Worm (Caenorhabditis elegans) whole organism, dauer: Measurements from ENCODE around the gene col-43.

Experiments
- unc-62 ChIP-seq: sonication (generic microtip); optimal IDR thresholded peaks from 2 replicates; lab custom pipeline; 2017; ENCODE audit warnings: missing biosample characterization, missing genetic modification reagents, missing genetic modification characterization

The col-43 gene

DNA sequence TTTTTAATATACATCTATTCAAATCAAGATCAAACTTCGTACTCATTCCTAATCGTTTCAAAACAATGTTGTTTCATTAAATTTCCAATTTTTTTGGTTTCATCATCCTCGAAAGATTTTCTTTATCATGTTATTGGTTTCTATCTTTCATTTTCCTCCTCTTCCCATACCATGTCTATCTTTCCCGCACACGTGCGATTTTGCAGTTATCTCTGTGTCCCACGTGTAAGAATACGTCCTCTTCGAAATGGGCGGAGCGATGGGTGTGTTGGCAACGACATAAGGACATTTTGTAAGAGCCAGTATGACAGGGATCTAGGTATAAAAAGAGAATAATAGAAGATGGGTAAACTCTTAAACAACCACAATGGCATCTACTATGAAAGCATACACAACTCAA, 24.4 kb downstream of the col-43 start, which contains the start of gene F43H9.4:
Gene F43H9.4 (plus strand): TSS at position 366 of the 400 bp plus-strand sequence.
- TF ChIP-seq unc-62, result no peak

DNA sequence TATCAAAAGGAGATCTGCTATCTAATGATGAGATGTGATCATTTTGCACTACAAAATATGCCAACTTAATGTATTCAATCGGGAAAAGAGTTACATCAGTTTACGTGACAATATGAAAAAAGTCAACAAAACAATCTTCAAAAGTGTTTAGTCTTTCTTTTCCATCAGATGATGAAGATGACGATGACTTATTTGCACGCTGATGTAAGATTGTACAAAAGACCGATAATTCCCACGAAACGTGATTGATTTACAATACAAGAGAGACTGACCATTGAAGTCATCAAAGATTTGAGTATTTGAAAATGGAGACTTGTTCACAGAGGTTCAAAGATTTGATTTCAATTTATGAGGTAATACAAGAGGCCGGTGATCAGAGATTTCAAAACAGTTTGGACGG, 25.5 kb downstream of the col-43 start:
- TF ChIP-seq unc-62, result no peak

DNA sequence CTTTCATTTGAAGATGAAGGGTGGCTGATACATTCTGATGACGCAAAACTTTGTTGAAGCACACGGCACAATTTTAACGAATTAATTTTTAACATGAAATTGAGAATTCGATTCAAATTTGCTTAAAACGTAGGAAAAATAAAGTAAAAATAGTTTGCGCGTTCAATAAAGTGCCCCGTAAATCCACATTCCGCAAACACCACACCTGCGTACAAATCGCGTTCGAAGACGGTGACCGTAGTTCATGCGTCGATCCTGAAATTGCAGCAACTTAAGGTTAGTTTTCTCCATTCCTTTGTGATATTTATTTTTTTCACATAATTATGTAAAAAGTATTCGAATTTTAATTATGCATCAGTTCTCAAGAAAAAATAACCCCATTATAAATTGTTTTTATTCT, 26.0 kb downstream of the col-43 start, which contains the start of gene F43H9.3:
Gene F43H9.3 (minus strand): TSS at position 189 of the 400 bp plus-strand sequence.
- no peak for TF ChIP-seq unc-62

DNA sequence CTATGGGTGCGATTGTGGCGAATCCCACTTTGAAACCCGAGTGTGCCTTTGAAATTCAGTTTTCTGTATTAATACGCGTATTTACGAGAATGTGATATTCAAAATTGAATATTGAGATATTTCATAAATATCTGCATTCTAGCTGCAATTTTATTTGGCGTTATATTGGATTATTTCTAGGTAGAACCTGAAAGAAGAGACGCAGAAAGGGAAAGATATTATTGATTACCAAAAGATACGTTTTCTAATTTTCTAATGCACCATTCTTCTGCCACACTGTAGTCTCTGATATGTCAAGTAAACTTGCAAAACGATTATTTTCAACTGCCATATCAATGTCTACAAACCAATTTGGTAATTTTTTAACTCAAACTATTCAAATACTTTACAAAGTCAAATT, 28.7 kb downstream of the col-43 start, which contains the start of gene ech-3:
Gene ech-3 (plus strand): TSS at position 178 of the 400 bp plus-strand sequence.
- TF ChIP-seq unc-62, result no peak

DNA sequence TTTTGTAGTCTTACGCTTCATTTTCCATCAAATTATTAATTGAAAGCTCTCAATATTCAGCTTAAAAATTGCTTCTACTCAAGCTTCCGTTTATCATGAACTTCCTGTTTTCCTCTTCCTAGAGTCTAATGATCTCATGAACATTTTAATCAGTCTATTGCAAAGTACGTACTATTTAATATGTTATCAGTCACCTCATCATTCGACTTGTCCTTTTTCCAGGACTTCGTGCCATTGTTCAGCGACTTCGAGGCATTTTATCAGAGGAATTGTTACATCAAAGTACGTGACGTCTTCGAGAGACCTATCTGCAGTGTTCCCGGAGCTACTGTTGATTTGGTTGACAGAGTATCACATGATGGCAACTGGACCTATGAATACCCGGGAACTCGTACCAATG, 30.9 kb downstream of the col-43 start:
- no peak for TF ChIP-seq unc-62

DNA sequence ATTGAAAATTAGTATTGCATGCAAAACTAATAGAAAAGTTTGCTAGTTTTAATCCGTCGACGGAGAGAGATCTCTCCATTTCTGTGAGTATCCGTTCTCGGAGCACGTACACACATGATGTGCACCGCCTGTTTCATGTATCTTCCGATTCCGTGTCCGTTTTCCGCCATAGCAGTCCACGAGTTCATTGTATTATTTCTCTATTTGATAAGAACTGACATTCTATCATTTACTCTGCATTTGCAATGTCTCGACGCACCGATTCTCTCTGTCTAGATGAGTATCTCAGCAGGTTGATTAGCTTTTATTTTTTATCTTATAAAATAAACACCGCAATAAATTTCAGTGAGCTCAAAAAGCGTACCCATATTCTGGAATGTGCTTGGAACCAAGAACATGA, 31.8 kb downstream of the col-43 start:
- no peak for TF ChIP-seq unc-62

DNA sequence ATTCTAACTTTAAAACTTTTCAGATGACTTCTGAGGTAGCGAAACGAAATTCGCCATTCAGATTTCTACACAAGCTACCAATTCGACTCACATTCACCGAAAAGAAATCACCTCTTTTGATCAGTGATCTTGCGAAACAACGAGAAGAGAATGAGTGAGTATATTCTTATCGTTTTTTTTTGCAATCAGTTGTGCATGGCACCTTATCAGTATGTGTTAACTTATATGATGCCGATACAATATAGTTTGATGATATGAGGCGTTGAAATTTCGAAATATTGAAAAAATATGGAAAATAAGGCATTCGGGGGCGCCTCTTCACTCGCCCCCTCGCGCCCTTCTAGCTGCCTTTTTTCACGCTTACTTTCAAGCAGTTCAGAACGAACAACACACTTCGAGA, 32.8 kb downstream of the col-43 start:
- TF ChIP-seq unc-62, result no peak

DNA sequence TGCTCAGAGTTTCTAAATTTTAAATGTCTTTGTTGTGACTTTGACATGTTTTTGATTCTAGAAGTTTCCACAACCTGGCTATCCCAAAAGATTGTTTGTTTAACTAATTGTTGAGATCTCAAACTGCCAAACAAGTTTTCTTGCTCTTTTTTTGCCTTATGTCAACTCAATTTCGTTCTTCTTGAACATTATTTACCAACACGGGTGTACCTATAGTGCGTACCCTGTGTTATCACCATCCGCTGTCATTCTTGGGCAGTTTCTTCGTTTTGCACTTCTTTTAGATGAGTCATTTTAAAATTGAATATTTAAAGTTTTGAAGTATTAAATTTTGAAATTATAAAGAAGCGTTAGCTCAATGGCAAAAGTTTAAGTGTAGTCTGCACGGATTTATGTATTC, 33.8 kb downstream of the col-43 start, which contains the start of gene sptl-2:
Gene sptl-2 (plus strand): TSS at position 280 of the 400 bp plus-strand sequence.
- no peak for TF ChIP-seq unc-62

DNA sequence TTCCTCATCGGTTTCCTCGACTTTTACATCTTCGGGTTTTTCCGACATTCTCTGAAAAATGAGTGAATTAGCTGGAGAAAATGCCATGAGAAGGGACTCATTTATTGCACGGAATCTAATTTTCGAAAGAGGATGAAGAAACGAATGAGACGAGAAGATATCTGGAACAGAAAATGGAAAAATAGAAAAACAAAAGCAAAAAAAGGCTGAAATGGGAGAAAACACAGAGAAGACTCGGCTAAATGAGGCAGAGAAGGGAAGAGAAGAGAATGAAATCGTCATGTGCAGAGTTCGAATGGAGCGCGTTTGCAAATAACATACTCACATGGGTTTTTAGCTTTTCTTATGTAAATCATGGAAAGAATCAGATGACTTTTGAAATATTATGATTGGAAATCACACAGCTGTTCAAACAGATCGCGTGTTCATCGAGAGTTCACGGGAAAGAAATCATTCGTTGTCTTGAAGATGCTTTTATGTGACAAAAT, 36.8 kb downstream of the col-43 start, which contains the start of gene Y97E10AR.6:
Gene Y97E10AR.6 (minus strand): TSS at position 51 of the 488 bp plus-strand sequence.
- TF ChIP-seq unc-62, result no peak

DNA sequence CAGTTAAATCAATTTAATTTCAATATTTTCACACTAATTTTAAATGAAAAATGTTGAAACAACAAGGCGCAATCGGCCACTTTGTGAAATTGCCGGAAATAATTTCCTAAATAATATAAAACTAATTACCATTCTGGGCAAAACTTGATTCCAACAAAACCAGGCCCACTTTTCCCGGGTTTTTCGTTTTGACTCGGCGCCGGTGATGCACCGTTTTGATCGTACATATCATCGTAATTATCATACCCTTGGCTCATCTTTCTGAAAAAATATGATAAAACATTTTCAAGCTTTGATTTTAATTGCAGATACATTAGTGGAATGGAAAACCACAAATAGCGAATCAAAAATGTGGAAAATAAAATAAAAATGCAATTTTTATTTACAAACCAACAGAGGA, 38.7 kb downstream of the col-43 start, which contains the start of gene rpb-9:
Gene rpb-9 (minus strand): TSS at position 314 of the 400 bp plus-strand sequence.
- no peak for TF ChIP-seq unc-62

DNA sequence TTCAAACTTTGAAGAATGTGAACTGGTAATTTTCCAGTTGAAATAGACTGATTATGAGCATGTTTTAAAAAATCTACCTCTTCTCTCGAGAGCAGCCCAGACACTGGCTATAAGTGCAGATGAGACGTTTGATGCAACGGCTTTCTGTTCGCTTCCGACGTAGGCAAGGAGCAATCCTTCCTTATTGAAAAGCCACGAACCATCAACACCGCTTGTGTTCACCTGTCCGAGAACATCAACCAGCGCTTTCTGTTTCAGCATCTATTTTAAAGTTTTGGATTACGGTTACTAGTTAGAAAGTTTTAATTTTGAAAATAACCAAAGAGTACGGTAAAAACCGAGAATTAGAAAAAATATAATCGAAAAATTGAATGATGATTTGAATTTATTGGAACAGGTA, 39.9 kb downstream of the col-43 start, which contains the start of gene lmtr-2:
Gene lmtr-2 (minus strand): TSS at position 261 of the 400 bp plus-strand sequence.
- TF ChIP-seq unc-62, result no peak

DNA sequence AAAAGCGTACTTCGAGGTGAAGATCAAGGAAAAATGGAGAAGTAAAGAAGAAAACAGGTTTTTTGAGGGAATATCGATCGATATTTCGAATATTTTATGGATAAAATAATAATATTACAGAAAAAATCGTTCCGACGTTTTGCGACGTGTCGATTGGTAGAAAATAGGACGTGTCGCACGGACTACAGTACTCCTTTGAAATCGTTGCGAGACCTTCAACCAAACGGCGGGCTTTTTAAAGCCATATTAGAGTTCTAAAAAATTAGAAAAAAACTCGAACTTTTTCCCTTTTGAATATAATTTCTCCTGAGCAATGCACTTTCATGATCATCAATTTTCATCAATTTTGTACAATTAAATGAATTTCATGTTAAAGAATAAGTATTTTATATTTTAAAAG, 40.6 kb downstream of the col-43 start, which contains the start of gene Y97E10AR.4:
Gene Y97E10AR.4 (minus strand): TSS at position 131 of the 400 bp plus-strand sequence.
- TF ChIP-seq unc-62, result no peak

DNA sequence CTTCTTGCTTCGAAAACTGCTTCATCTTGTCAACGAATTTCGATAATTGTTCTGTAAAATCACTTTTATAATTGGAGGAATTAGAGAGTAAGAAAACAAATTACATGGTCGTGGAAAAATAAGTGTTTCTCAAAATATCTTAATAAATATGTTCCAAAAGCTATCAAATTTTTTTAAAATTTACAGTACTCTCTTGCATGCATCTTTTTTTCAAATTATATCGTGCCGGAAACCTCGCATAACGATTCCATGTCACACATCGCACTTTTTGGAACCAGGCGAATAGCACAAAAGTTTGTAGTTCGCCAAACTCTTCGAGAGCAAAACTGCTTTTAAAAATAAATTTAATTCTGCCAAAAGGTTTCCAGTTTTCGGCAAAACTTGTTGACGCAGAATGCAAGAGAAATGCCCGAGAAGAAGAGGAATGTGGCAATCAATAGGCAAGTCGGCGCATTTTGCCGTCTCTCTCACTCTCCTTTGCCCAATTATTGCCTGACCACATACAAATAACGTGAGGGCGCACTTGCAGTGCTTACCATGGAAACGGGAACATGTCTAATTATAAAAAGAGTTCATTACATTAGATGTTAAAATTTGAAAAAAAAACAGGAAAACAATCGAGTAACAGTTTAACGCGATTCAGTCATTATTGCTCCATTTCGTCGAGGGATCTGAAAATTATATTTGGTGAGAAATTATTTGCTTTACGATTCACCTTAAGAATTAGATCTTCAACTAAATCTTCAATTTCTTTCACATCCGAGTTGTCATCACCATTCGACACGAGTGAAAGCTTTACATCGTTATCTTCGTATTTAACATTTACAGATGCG, 43.0 kb downstream of the col-43 start, which contains the start of gene Y97E10AR.3:
Gene Y97E10AR.3 (minus strand): TSS at position 51 of the 833 bp plus-strand sequence.
- no peak for TF ChIP-seq unc-62

DNA sequence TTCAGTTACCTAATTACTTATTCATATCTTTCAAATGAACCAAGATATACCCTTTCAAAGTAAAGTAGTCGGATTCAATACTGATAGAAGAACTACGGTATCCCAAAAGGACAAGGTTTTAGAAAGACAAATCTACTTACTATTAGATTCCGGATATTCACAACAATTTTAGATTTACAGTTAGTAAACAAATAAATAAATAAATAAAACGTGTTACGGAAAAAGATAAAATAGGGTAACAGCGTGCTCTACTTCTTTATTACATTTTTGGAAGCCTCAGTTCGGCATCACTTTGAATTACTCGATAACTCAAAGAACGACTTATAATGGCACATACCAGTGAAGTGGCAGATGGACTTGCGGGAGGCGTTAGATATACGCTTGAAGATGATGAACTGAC, 45.7 kb downstream of the col-43 start, which contains the start of gene Y97E10AR.8:
Gene Y97E10AR.8 (plus strand): TSS at position 301 of the 400 bp plus-strand sequence.
- no peak for TF ChIP-seq unc-62

DNA sequence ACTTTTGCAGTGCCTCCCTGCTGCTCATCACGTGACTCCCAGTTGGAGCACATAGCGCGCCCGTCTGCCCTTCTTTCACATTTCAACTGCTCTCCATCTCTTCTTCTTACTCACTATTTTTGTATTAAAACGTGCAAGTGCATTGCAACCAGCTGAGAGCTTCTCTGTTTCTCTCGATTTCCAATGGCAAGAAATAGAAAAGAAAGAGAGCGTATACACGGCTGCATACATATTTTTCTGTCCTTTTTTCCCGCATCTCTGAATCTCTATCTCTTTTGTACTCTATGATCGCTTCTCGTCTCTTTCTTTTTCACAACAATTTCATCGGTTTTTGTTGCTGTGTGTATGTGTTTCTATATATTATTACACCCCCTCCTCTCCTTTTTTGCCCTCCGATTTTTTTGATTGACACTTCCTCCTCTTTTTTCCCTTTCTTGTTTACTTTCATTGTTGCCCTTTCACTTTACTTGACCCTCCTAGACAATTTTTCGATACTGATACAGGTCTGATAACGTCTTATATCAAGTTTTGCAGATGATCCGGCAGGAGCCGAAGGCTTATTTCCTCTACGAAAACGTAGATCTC, 49.7 kb downstream of the col-43 start, which contains the start of gene Y97E10AR.1:
Gene Y97E10AR.1 (plus strand): TSS at position 535 of the 585 bp plus-strand sequence.
- TF ChIP-seq unc-62, result no peak
